Worm (Caenorhabditis elegans) whole organism, L4 larva: ENCODE data around the gene K08H2.7.

ENCODE experiments used
- D1046.2 ChIP-seq: fragments of 200-800 bp; sonication (Bioruptor generic); IDR thresholded peaks from 2 replicates; pipeline ENCODE4 v1.3.6; 2022; ENCODE audit warnings: missing genetic modification characterization, missing compliant biosample characterization
- F26F4.8 ChIP-seq: fragments of 200-800 bp; sonication (Bioruptor generic); conservative IDR thresholded peaks from 2 replicates; pipeline ENCODE4 v1.3.6; 2022; ENCODE audit warnings: missing genetic modification characterization, missing compliant biosample characterization
- F37D6.2 ChIP-seq: sonication (generic microtip); optimal IDR thresholded peaks from 2 replicates; lab custom pipeline; 2016; ENCODE audit warnings: mild to moderate bottlenecking, missing genetic modification characterization, missing compliant biosample characterization
- F49E8.2 ChIP-seq: sonication (generic microtip); optimal IDR thresholded peaks from 2 replicates; lab custom pipeline; 2016; ENCODE audit warnings: missing compliant biosample characterization, mild to moderate bottlenecking, missing genetic modification characterization, borderline replicate concordance
- R02D3.7 ChIP-seq: fragments of 150-350 bp; sonication (generic microtip); optimal IDR thresholded peaks from 3 replicates; lab custom pipeline; 2014; ENCODE audit warnings: missing biosample characterization, missing genetic modification characterization
- Y48G9A.11 ChIP-seq: fragments of 200-800 bp; sonication (Bioruptor generic); IDR thresholded peaks from 2 replicates; pipeline ENCODE4 v1.3.6; 2022; ENCODE audit warnings: missing genetic modification reagents, missing genetic modification characterization, missing compliant biosample characterization
- Y75B8A.6 ChIP-seq: fragments of 200-800 bp; sonication (Bioruptor generic); IDR thresholded peaks from 2 replicates; pipeline ENCODE4 v1.3.6; 2022; ENCODE audit warnings: missing genetic modification reagents, missing genetic modification characterization, missing compliant biosample characterization
- ZK546.5 ChIP-seq, 2 experiments: sonication (generic microtip); optimal IDR thresholded peaks; 2 replicates each; lab custom pipeline; 2017; ENCODE audit warnings: missing biosample characterization in 2 of 2, missing genetic modification characterization in 2 of 2
- aha-1 ChIP-seq: fragments of 150-350 bp; peaks from one replicate; lab custom pipeline; 2014; ENCODE audit warnings: missing biosample characterization, missing genetic modification characterization
- ceh-28 ChIP-seq: fragments of 150-350 bp; optimal IDR thresholded peaks from 2 replicates; lab custom pipeline; 2014; ENCODE audit warnings: missing biosample characterization, missing genetic modification reagents, missing genetic modification characterization
- ceh-44 ChIP-seq: fragments of 200-800 bp; sonication (Bioruptor generic); IDR thresholded peaks from 2 replicates; pipeline ENCODE4 v1.3.6; 2022; ENCODE audit warnings: missing genetic modification reagents, missing genetic modification characterization, missing compliant biosample characterization
- ceh-62 ChIP-seq: sonication (generic microtip); optimal IDR thresholded peaks from 2 replicates; lab custom pipeline; 2017; ENCODE audit warnings: missing biosample characterization, missing genetic modification characterization
- ceh-82 ChIP-seq: sonication (generic microtip); optimal IDR thresholded peaks from 2 replicates; lab custom pipeline; 2017; ENCODE audit warnings: missing biosample characterization, missing genetic modification characterization
- ces-1 ChIP-seq: fragments of 150-350 bp; sonication (generic microtip); optimal IDR thresholded peaks from 4 replicates; lab custom pipeline; 2014; ENCODE audit warnings: missing biosample characterization, missing genetic modification reagents, missing genetic modification characterization
- daf-16 ChIP-seq, 3 experiments: sonication (generic microtip); optimal IDR thresholded peaks; 2 replicates each; lab custom pipeline; 2016 to 2017; ENCODE audit warnings: missing genetic modification characterization in 3 of 3, missing genetic modification reagents in 3 of 3, mild to moderate bottlenecking in 2 of 3, missing compliant biosample characterization in 2 of 3, missing biosample characterization in 1 of 3, moderate library complexity in 1 of 3
- dmd-9 ChIP-seq: fragments of 200-800 bp; sonication (Bioruptor generic); IDR thresholded peaks from 2 replicates; pipeline ENCODE4 v1.3.6; 2022; ENCODE audit warnings: missing genetic modification reagents, missing genetic modification characterization, missing compliant biosample characterization
- dve-1 ChIP-seq: sonication (generic microtip); optimal IDR thresholded peaks from 2 replicates; lab custom pipeline; 2017; ENCODE audit warnings: antibody characterized with exemption, mild to moderate bottlenecking, missing genetic modification characterization, missing compliant biosample characterization; ENCODE audit not compliant: insufficient read depth
- gei-8 ChIP-seq: fragments of 200-800 bp; sonication (Bioruptor generic); optimal IDR thresholded peaks from 2 replicates; lab custom pipeline; 2018; ENCODE audit warnings: mild to moderate bottlenecking, missing genetic modification characterization, missing compliant biosample characterization
- hif-1 ChIP-seq, 2 experiments: sonication (generic microtip); optimal IDR thresholded peaks; 2 replicates each; lab custom pipeline; 2016 to 2017; ENCODE audit warnings: missing compliant biosample characterization in 2 of 2, missing genetic modification characterization in 2 of 2, missing genetic modification reagents in 2 of 2, missing genotype in 2 of 2, mild to moderate bottlenecking in 1 of 2
- hlh-30 ChIP-seq: sonication (generic microtip); optimal IDR thresholded peaks from 2 replicates; lab custom pipeline; 2017; ENCODE audit warnings: antibody characterized with exemption, mild to moderate bottlenecking, missing genetic modification characterization, missing compliant biosample characterization; ENCODE audit not compliant: insufficient read depth
- hmg-1.1 ChIP-seq: fragments of 200-800 bp; sonication (Bioruptor generic); IDR thresholded peaks from 2 replicates; pipeline ENCODE4 v1.3.6; 2022; ENCODE audit warnings: missing genetic modification reagents, missing genetic modification characterization, missing compliant biosample characterization
- jun-1 ChIP-seq: fragments of 150-350 bp; optimal IDR thresholded peaks from 2 replicates; lab custom pipeline; 2014; ENCODE audit warnings: missing biosample characterization, missing genetic modification reagents, missing genetic modification characterization
- lin-1 ChIP-seq: fragments of 200-800 bp; sonication (Bioruptor generic); IDR thresholded peaks from 2 replicates; pipeline ENCODE4 v1.3.6; 2022; ENCODE audit warnings: missing genetic modification reagents, missing genetic modification characterization, missing compliant biosample characterization
- lin-15B ChIP-seq: fragments of 150-350 bp; sonication (generic microtip); optimal IDR thresholded peaks from 3 replicates; lab custom pipeline; 2014; ENCODE audit warnings: missing biosample characterization, missing genetic modification characterization
- lir-3 ChIP-seq: sonication (generic microtip); optimal IDR thresholded peaks from 2 replicates; lab custom pipeline; 2016; ENCODE audit warnings: mild to moderate bottlenecking, missing genetic modification characterization, missing compliant biosample characterization
- madf-9 ChIP-seq: fragments of 200-800 bp; sonication (Bioruptor generic); conservative IDR thresholded peaks from 2 replicates; pipeline ENCODE4 v1.3.6; 2022; ENCODE audit warnings: missing genetic modification reagents, missing genetic modification characterization, missing compliant biosample characterization
- mdl-1 ChIP-seq, 2 experiments: fragments of 150-350 bp in 1 of 2; sonication (generic microtip) in 1 of 2; optimal IDR thresholded peaks; 2 replicates each; lab custom pipeline; 2014 to 2017; ENCODE audit warnings: missing biosample characterization in 2 of 2, missing genetic modification characterization in 2 of 2
- mep-1 ChIP-seq: fragments of 150-350 bp; sonication (generic microtip); optimal IDR thresholded peaks from 3 replicates; lab custom pipeline; 2014; ENCODE audit warnings: missing biosample characterization, missing genetic modification characterization
- mxl-2 ChIP-seq: fragments of 200-800 bp; sonication (Bioruptor generic); conservative IDR thresholded peaks from 2 replicates; pipeline ENCODE4 v1.3.6; 2022; ENCODE audit warnings: missing genetic modification reagents, missing genetic modification characterization, missing compliant biosample characterization
- nhr-10 ChIP-seq: fragments of 150-350 bp; optimal IDR thresholded peaks from 2 replicates; lab custom pipeline; 2014; ENCODE audit warnings: missing biosample characterization, missing genetic modification characterization
- nhr-11 ChIP-seq: fragments of 150-350 bp; optimal IDR thresholded peaks from 2 replicates; lab custom pipeline; 2014; ENCODE audit warnings: missing biosample characterization, missing genetic modification characterization
- nhr-111 ChIP-seq: fragments of 200-800 bp; sonication (Bioruptor generic); optimal IDR thresholded peaks from 2 replicates; lab custom pipeline; 2018; ENCODE audit warnings: mild to moderate bottlenecking, missing genetic modification characterization, missing compliant biosample characterization
- nhr-237 ChIP-seq: sonication (generic microtip); optimal IDR thresholded peaks from 2 replicates; lab custom pipeline; 2017; ENCODE audit warnings: missing biosample characterization, missing genetic modification characterization
- nhr-25 ChIP-seq: sonication (generic microtip); optimal IDR thresholded peaks from 2 replicates; lab custom pipeline; 2017; ENCODE audit warnings: missing genetic modification characterization, mild to moderate bottlenecking, missing compliant biosample characterization, antibody characterized with exemption, moderate library complexity, borderline replicate concordance; ENCODE audit not compliant: insufficient read depth
- nhr-41 ChIP-seq: fragments of 200-800 bp; sonication (Bioruptor generic); IDR thresholded peaks from 2 replicates; pipeline ENCODE4 v1.3.6; 2022; ENCODE audit warnings: missing genetic modification reagents, missing genetic modification characterization, missing compliant biosample characterization
- nhr-42 ChIP-seq: fragments of 200-800 bp; sonication (Bioruptor generic); IDR thresholded peaks from 2 replicates; pipeline ENCODE4 v1.3.6; 2022; ENCODE audit warnings: missing genetic modification characterization, missing compliant biosample characterization
- nhr-76 ChIP-seq: fragments of 150-350 bp; optimal IDR thresholded peaks from 2 replicates; lab custom pipeline; 2014; ENCODE audit warnings: missing biosample characterization, missing genetic modification characterization
- nhr-77 ChIP-seq: fragments of 150-350 bp; optimal IDR thresholded peaks from 2 replicates; lab custom pipeline; 2014; ENCODE audit warnings: missing biosample characterization, missing genetic modification characterization
- php-3 ChIP-seq: fragments of 200-800 bp; sonication (Bioruptor generic); IDR thresholded peaks from 2 replicates; pipeline ENCODE4 v1.3.6; 2022; ENCODE audit warnings: missing genetic modification reagents, missing genetic modification characterization, missing compliant biosample characterization
- rbr-2 ChIP-seq: sonication (generic microtip); optimal IDR thresholded peaks from 2 replicates; lab custom pipeline; 2016; ENCODE audit warnings: missing genotype, missing genetic modification characterization, missing compliant biosample characterization
- sdz-12 ChIP-seq: fragments of 200-800 bp; sonication (Bioruptor generic); optimal IDR thresholded peaks from 2 replicates; lab custom pipeline; 2018; ENCODE audit warnings: mild to moderate bottlenecking, missing genetic modification characterization, missing compliant biosample characterization
- snpc-1.2 ChIP-seq: fragments of 200-800 bp; sonication (Bioruptor generic); IDR thresholded peaks from 2 replicates; pipeline ENCODE4 v1.3.6; 2022; ENCODE audit warnings: missing genetic modification reagents, missing genetic modification characterization, missing compliant biosample characterization
- spr-3 ChIP-seq: fragments of 200-800 bp; sonication (Bioruptor generic); optimal IDR thresholded peaks from 2 replicates; lab custom pipeline; 2018; ENCODE audit warnings: mild to moderate bottlenecking, missing genetic modification characterization, missing compliant biosample characterization
- tra-1 ChIP-seq: fragments of 200-800 bp; sonication (Bioruptor generic); IDR thresholded peaks from 2 replicates; pipeline ENCODE4 v1.3.6; 2022; ENCODE audit warnings: missing genetic modification reagents, missing genetic modification characterization, missing compliant biosample characterization
- unc-130 ChIP-seq: sonication (generic microtip); optimal IDR thresholded peaks from 2 replicates; lab custom pipeline; 2016; ENCODE audit warnings: missing genetic modification reagents, missing genetic modification characterization, missing compliant biosample characterization
- unc-62 ChIP-seq, 3 experiments: fragments of 150-350 bp in 1 of 3; sonication (generic microtip); optimal IDR thresholded peaks in 2 of 3; peaks in 1 of 3; 1 replicate in 1 of 3; 2 replicates in 2 of 3; lab custom pipeline; 2014 to 2017; ENCODE audit warnings: missing biosample characterization in 3 of 3, missing genetic modification characterization in 3 of 3, missing genetic modification reagents in 3 of 3, missing genotype in 1 of 3
- vab-7 ChIP-seq: fragments of 200-800 bp; sonication (Bioruptor generic); IDR thresholded peaks from 2 replicates; pipeline ENCODE4 v1.3.6; 2022; ENCODE audit warnings: missing genetic modification reagents, missing genetic modification characterization, missing compliant biosample characterization
- zip-11 ChIP-seq: fragments of 200-800 bp; sonication (Bioruptor generic); IDR thresholded peaks from 2 replicates; pipeline ENCODE4 v1.3.6; 2022; ENCODE audit warnings: missing genetic modification characterization, missing compliant biosample characterization
- zip-2 ChIP-seq: fragments of 150-350 bp; optimal IDR thresholded peaks from 2 replicates; lab custom pipeline; 2014; ENCODE audit warnings: missing biosample characterization, missing genetic modification characterization

The K08H2.7 gene

DNA sequence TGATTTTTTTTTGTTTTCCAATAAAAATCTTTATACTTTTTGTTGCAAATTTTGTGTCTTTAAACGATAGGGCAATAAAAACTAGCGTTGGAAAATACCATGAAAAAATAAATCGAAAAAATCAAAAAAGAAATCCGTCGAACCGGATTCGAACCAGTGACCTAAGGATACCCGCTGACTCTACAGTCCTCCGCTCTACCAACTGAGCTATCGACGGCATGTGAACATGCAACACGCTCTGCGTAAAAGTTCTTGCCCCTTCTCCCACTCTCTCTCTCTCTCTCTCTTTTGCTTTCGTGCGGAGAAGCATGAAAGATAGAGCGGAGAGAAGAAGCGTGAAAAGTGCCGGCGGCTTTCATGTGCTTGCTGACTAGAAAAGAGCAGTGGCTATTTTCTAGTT is 16.3 kb upstream of the K08H2.7 start (continued):
- TF ChIP-seq zip-11 (GFP tag; lab: Robert Waterston, UW): peak; percentile 65; the same call in 1 of the 2 replicates
- TF ChIP-seq mep-1 (tag; lab: Kevin White, UChicago): no peak
- peak; percentile 93 for TF ChIP-seq vab-7 (GFP tag; lab: Robert Waterston, UW)
- peak; percentile 76; the same call in 1 of the 2 replicates for TF ChIP-seq nhr-41 (GFP tag; lab: Robert Waterston, UW)
- peak; percentile 96 for TF ChIP-seq hmg-1.1 (GFP tag; lab: Robert Waterston, UW)
- TF ChIP-seq aha-1: peak; percentile 98
- no peak for TF ChIP-seq nhr-237
- no peak for TF ChIP-seq nhr-10 (tag; lab: Kevin White, UChicago)
- TF ChIP-seq ZK546.5 (tag; optimal IDR thresholded peaks at IDR 0.05; lab: Kevin White, UChicago): no peak
- peak; percentile 64 for TF ChIP-seq rbr-2 (tag; lab: Kevin White, UChicago)
- TF ChIP-seq nhr-11 (tag; lab: Kevin White, UChicago): no peak
- TF ChIP-seq nhr-25 (tag; lab: Kevin White, UChicago): no peak
- peak; percentile 22 for TF ChIP-seq nhr-77 (tag; lab: Kevin White, UChicago)
- peak; percentile 44; the same call in 1 of the 2 replicates for TF ChIP-seq ceh-44 (GFP tag; lab: Robert Waterston, UW)
- no peak for TF ChIP-seq lin-15B (tag; lab: Kevin White, UChicago)
- TF ChIP-seq Y48G9A.11 (GFP tag; lab: Robert Waterston, UW): peak; percentile 75
- no peak for TF ChIP-seq ces-1 (GFP tag; lab: Kevin White, UChicago)
- no peak for TF ChIP-seq ceh-82 (tag; lab: Kevin White, UChicago)
- TF ChIP-seq dve-1 (tag; lab: Kevin White, UChicago): peak; percentile 70
- TF ChIP-seq sdz-12 (GFP tag; lab: Kevin White, UChicago): peak; percentile 49
- peak; percentile 79; the same call in 1 of the 2 replicates for TF ChIP-seq Y75B8A.6 (GFP tag; lab: Robert Waterston, UW)
- TF ChIP-seq gei-8: peak; percentile 62
- peak in 1 of 2 experiments; percentile 78 for TF ChIP-seq unc-62 (GFP tag; optimal IDR thresholded peaks at IDR 0.05 in 1 of 2; lab: Kevin White, UChicago)
- no peak for TF ChIP-seq unc-62 (tag; optimal IDR thresholded peaks at IDR 0.05; lab: Kevin White, UChicago)
- TF ChIP-seq dmd-9: peak; percentile 77; the same call in 1 of the 2 replicates
- peak; percentile 70 for TF ChIP-seq lir-3 (tag; lab: Kevin White, UChicago)
- peak; percentile 59 for TF ChIP-seq F37D6.2 (tag; lab: Kevin White, UChicago)
- no peak for TF ChIP-seq R02D3.7
- peak; percentile 79; the same call in 1 of the 2 replicates for TF ChIP-seq mxl-2 (GFP tag; lab: Robert Waterston, UW)
- peak; percentile 61 for TF ChIP-seq nhr-111 (GFP tag; lab: Kevin White, UChicago)
- TF ChIP-seq hlh-30: peak; percentile 70
- peak; percentile 14 for TF ChIP-seq unc-130 (GFP tag; lab: Kevin White, UChicago)
- no peak for TF ChIP-seq nhr-76 (tag; lab: Kevin White, UChicago)
- peak; percentile 89 for TF ChIP-seq snpc-1.2 (GFP tag; lab: Robert Waterston, UW)
- TF ChIP-seq daf-16 (GFP tag; optimal IDR thresholded peaks at IDR 0.05; lab: Kevin White, UChicago): peak; percentile 59 to 81
- TF ChIP-seq daf-16 (tag; optimal IDR thresholded peaks at IDR 0.05; lab: Kevin White, UChicago): peak; percentile 44
- TF ChIP-seq nhr-42: 0 out of 2 replicates have a peak, but pooled peaks have one; percentile 71
- peak; percentile 22 to 72 for TF ChIP-seq mdl-1 (tag; optimal IDR thresholded peaks at IDR 0.05; lab: Kevin White, UChicago)
- TF ChIP-seq hif-1 (tag; optimal IDR thresholded peaks at IDR 0.05; lab: Kevin White, UChicago): peak; percentile 33 to 51
- TF ChIP-seq php-3: peak; percentile 76
- TF ChIP-seq F26F4.8 (GFP tag; lab: Robert Waterston, UW): peak; percentile 94
- TF ChIP-seq jun-1 (tag; lab: Kevin White, UChicago): peak; percentile 32
- peak; percentile 15 for TF ChIP-seq spr-3 (GFP tag; lab: Kevin White, UChicago)
- TF ChIP-seq ceh-62 (tag; lab: Kevin White, UChicago): no peak
- TF ChIP-seq zip-2 (tag; lab: Kevin White, UChicago): peak; percentile 40
- TF ChIP-seq D1046.2 (GFP tag; lab: Robert Waterston, UW): peak; percentile 80; the same call in 1 of the 2 replicates
- TF ChIP-seq ceh-28 (tag; lab: Kevin White, UChicago): no peak
- TF ChIP-seq lin-1 (GFP tag; lab: Robert Waterston, UW): peak; percentile 67; the same call in 1 of the 2 replicates
- TF ChIP-seq madf-9 (GFP tag; lab: Robert Waterston, UW): peak; percentile 90
- peak; percentile 39 for TF ChIP-seq F49E8.2
- peak; percentile 67; the same call in 1 of the 2 replicates for TF ChIP-seq tra-1 (GFP tag; lab: Robert Waterston, UW)
